Worm (Caenorhabditis elegans) whole organism, mixed stage, embryonic: ENCODE results near the gene nuo-4.

Experiments
- M03D4.4 ChIP-seq: sonication (generic microtip); optimal IDR thresholded peaks from 2 replicates; lab custom pipeline; 2017; ENCODE audit warnings: mild to moderate bottlenecking, missing genetic modification characterization, missing compliant biosample characterization
- bed-3 ChIP-seq: fragments of 200-800 bp; sonication (Bioruptor generic); optimal IDR thresholded peaks from 3 replicates; lab custom pipeline; 2018; ENCODE audit warnings: mild to moderate bottlenecking, missing genetic modification characterization, moderate library complexity, missing compliant biosample characterization
- blmp-1 ChIP-seq: fragments of 150-350 bp; optimal IDR thresholded peaks from 2 replicates; lab custom pipeline; 2014; ENCODE audit warnings: missing biosample characterization, missing genetic modification characterization
- ceh-39 ChIP-seq: fragments of 150-350 bp; optimal IDR thresholded peaks from 2 replicates; lab custom pipeline; 2014; ENCODE audit warnings: missing biosample characterization, missing genetic modification characterization
- ceh-43 ChIP-seq: fragments of 200-800 bp; sonication (Bioruptor generic); optimal IDR thresholded peaks from 2 replicates; lab custom pipeline; 2018; ENCODE audit warnings: mild to moderate bottlenecking, missing genetic modification characterization, moderate library complexity, missing compliant biosample characterization
- ceh-83 ChIP-seq: fragments of 200-800 bp; sonication (Bioruptor generic); optimal IDR thresholded peaks from 2 replicates; lab custom pipeline; 2018; ENCODE audit warnings: mild to moderate bottlenecking, missing genetic modification characterization, missing compliant biosample characterization
- ces-1 ChIP-seq: fragments of 150-350 bp; optimal IDR thresholded peaks from 2 replicates; lab custom pipeline; 2014; ENCODE audit warnings: missing biosample characterization, missing genetic modification reagents, missing genetic modification characterization
- cnd-1 ChIP-seq: fragments of 200-800 bp; sonication (Bioruptor generic); optimal IDR thresholded peaks from 2 replicates; lab custom pipeline; 2018; ENCODE audit warnings: mild to moderate bottlenecking, missing genetic modification characterization, missing compliant biosample characterization
- drap-1 ChIP-seq: fragments of 200-800 bp; sonication (Bioruptor generic); optimal IDR thresholded peaks from 3 replicates; lab custom pipeline; 2018; ENCODE audit warnings: mild to moderate bottlenecking, missing genetic modification characterization, missing compliant biosample characterization
- elt-1 ChIP-seq: sonication (generic microtip); optimal IDR thresholded peaks from 2 replicates; lab custom pipeline; 2017; ENCODE audit warnings: missing genetic modification characterization, mild to moderate bottlenecking, missing compliant biosample characterization, antibody characterized with exemption, moderate library complexity, borderline replicate concordance; ENCODE audit not compliant: insufficient read depth
- elt-3 ChIP-seq: fragments of 150-350 bp; optimal IDR thresholded peaks from 2 replicates; lab custom pipeline; 2014; ENCODE audit warnings: missing biosample characterization, missing genetic modification characterization
- flh-1 ChIP-seq: fragments of 200-800 bp; sonication (Bioruptor generic); optimal IDR thresholded peaks from 2 replicates; lab custom pipeline; 2018; ENCODE audit warnings: mild to moderate bottlenecking, missing genetic modification characterization, moderate library complexity, missing compliant biosample characterization
- ham-2 ChIP-seq: fragments of 200-800 bp; sonication (Bioruptor generic); optimal IDR thresholded peaks from 2 replicates; lab custom pipeline; 2018; ENCODE audit warnings: mild to moderate bottlenecking, missing genetic modification characterization, missing compliant biosample characterization
- hlh-1 ChIP-seq: fragments of 150-350 bp; optimal IDR thresholded peaks from 2 replicates; lab custom pipeline; 2014; ENCODE audit warnings: missing biosample characterization, missing genetic modification reagents, missing genetic modification characterization
- lin-13 ChIP-seq: fragments of 150-350 bp; optimal IDR thresholded peaks from 2 replicates; lab custom pipeline; 2014; ENCODE audit warnings: missing biosample characterization, missing genetic modification characterization
- lin-32 ChIP-seq: fragments of 200-800 bp; sonication (Bioruptor generic); optimal IDR thresholded peaks from 2 replicates; lab custom pipeline; 2018; ENCODE audit warnings: mild to moderate bottlenecking, missing genetic modification characterization, missing compliant biosample characterization
- lsy-2 ChIP-seq: fragments of 150-350 bp; optimal IDR thresholded peaks from 2 replicates; lab custom pipeline; 2014; ENCODE audit warnings: missing biosample characterization, missing genetic modification characterization
- mab-5 ChIP-seq: fragments of 150-350 bp; optimal IDR thresholded peaks from 2 replicates; lab custom pipeline; 2014; ENCODE audit warnings: missing biosample characterization, missing genetic modification characterization
- mep-1 ChIP-seq: fragments of 150-350 bp; optimal IDR thresholded peaks from 2 replicates; lab custom pipeline; 2017; ENCODE audit warnings: missing biosample characterization, missing genetic modification reagents, missing genetic modification characterization, inconsistent platforms
- mls-2 ChIP-seq: sonication (generic microtip); optimal IDR thresholded peaks from 2 replicates; lab custom pipeline; 2016; ENCODE audit warnings: mild to moderate bottlenecking, missing genetic modification characterization, moderate library complexity, missing compliant biosample characterization
- nhr-12 ChIP-seq: fragments of 150-350 bp; optimal IDR thresholded peaks from 2 replicates; lab custom pipeline; 2014; ENCODE audit warnings: missing biosample characterization, missing genetic modification characterization
- nhr-2 ChIP-seq: fragments of 150-350 bp; optimal IDR thresholded peaks from 2 replicates; lab custom pipeline; 2014; ENCODE audit warnings: missing biosample characterization, missing genetic modification characterization
- nhr-237 ChIP-seq: fragments of 150-350 bp; optimal IDR thresholded peaks from 2 replicates; lab custom pipeline; 2014; ENCODE audit warnings: missing biosample characterization, missing genetic modification characterization
- nhr-28 ChIP-seq: fragments of 150-350 bp; optimal IDR thresholded peaks from 2 replicates; lab custom pipeline; 2014; ENCODE audit warnings: missing biosample characterization, missing genetic modification characterization
- nhr-76 ChIP-seq: sonication (generic microtip); optimal IDR thresholded peaks from 2 replicates; lab custom pipeline; 2017; ENCODE audit warnings: missing biosample characterization, missing genetic modification characterization
- pha-4 ChIP-seq: fragments of 150-350 bp; optimal IDR thresholded peaks from 2 replicates; lab custom pipeline; 2018; ENCODE audit warnings: missing biosample characterization, missing genetic modification reagents, missing genetic modification characterization
- sem-2 ChIP-seq: fragments of 200-800 bp; sonication (Bioruptor generic); optimal IDR thresholded peaks from 2 replicates; lab custom pipeline; 2018; ENCODE audit warnings: mild to moderate bottlenecking, missing genetic modification characterization, missing compliant biosample characterization
- snpc-4 ChIP-seq: fragments of 150-350 bp; optimal IDR thresholded peaks from 2 replicates; lab custom pipeline; 2014; ENCODE audit warnings: missing biosample characterization, missing genetic modification characterization
- sptf-1 ChIP-seq: sonication (generic microtip); optimal IDR thresholded peaks from 2 replicates; lab custom pipeline; 2017; ENCODE audit warnings: mild to moderate bottlenecking, missing genetic modification characterization, moderate library complexity, missing compliant biosample characterization
- tbx-8 ChIP-seq: fragments of 200-800 bp; sonication (Bioruptor generic); optimal IDR thresholded peaks from 2 replicates; lab custom pipeline; 2018; ENCODE audit warnings: mild to moderate bottlenecking, missing genetic modification characterization, moderate library complexity, missing compliant biosample characterization
- unc-120 ChIP-seq: sonication (generic microtip); optimal IDR thresholded peaks from 2 replicates; lab custom pipeline; 2017; ENCODE audit warnings: missing genetic modification characterization, missing compliant biosample characterization; ENCODE audit not compliant: poor library complexity, severe bottlenecking
- unc-39 ChIP-seq: fragments of 150-350 bp; optimal IDR thresholded peaks from 2 replicates; lab custom pipeline; 2014; ENCODE audit warnings: missing biosample characterization, missing genetic modification characterization
- unc-62 ChIP-seq: fragments of 150-350 bp; optimal IDR thresholded peaks from 2 replicates; lab custom pipeline; 2014; ENCODE audit warnings: missing biosample characterization, missing genetic modification reagents, missing genetic modification characterization
- zip-8 ChIP-seq: fragments of 150-350 bp; optimal IDR thresholded peaks from 2 replicates; lab custom pipeline; 2014; ENCODE audit warnings: missing biosample characterization, missing genetic modification characterization
- ztf-11 ChIP-seq: fragments of 150-350 bp; optimal IDR thresholded peaks from 2 replicates; lab custom pipeline; 2014; ENCODE audit warnings: missing biosample characterization, missing genetic modification characterization

Gene nuo-4

ce11 chrIII:7166664-7167567 lies 8.3 kb upstream of the nuo-4 start:
- peak; percentile 6 for TF ChIP-seq nhr-237
- TF ChIP-seq drap-1 (GFP tag; lab: Kevin White, UChicago) = peak; percentile 11
- no peak for TF ChIP-seq nhr-28 (tag; lab: Kevin White, UChicago)
- no peak for TF ChIP-seq tbx-8

- TF ChIP-seq lin-32 (no peak), ces-1 (GFP tag; lab: Kevin White, UChicago) (peak; percentile 10)
Measured at ce11 chrIII:7165816-7166229, 7.2 kb upstream of the nuo-4 start.

- TF ChIP-seq M03D4.4 (tag; lab: Kevin White, UChicago) (no peak), pha-4 (no peak), nhr-76 (no peak), flh-1 (no peak), mab-5 (tag; lab: Kevin White, UChicago) (no peak), sem-2 (no peak), nhr-28 (tag; lab: Kevin White, UChicago) (no peak), ham-2 (GFP tag; lab: Kevin White, UChicago) (no peak), elt-1 (tag; lab: Kevin White, UChicago) (no peak), zip-8 (tag; lab: Kevin White, UChicago) (no peak), lin-13 (tag; lab: Kevin White, UChicago) (no peak), bed-3 (GFP tag; lab: Kevin White, UChicago) (no peak), lin-32 (no peak)
Measured at ce11 chrIII:7165276-7165675, 6.7 kb upstream of the nuo-4 start.

- TF ChIP-seq ztf-11 (tag; lab: Kevin White, UChicago) = no peak
- TF ChIP-seq lin-32 = no peak
- peak; percentile 70 for TF ChIP-seq unc-62 (GFP tag; lab: Kevin White, UChicago)
- no peak for TF ChIP-seq elt-1 (tag; lab: Kevin White, UChicago)
- no peak for TF ChIP-seq ham-2 (GFP tag; lab: Kevin White, UChicago)
- TF ChIP-seq mab-5 (tag; lab: Kevin White, UChicago) = no peak
- TF ChIP-seq lin-13 (tag; lab: Kevin White, UChicago) = peak; percentile 96
- TF ChIP-seq lsy-2 (tag; lab: Kevin White, UChicago) = peak; percentile 89
- peak; percentile 78 for TF ChIP-seq sptf-1 (tag; lab: Kevin White, UChicago)
- TF ChIP-seq unc-120 (tag; lab: Kevin White, UChicago) = peak; percentile 53
- TF ChIP-seq nhr-12 (tag; lab: Kevin White, UChicago) = no peak
- no peak for TF ChIP-seq snpc-4
- TF ChIP-seq zip-8 (tag; lab: Kevin White, UChicago) = no peak
- peak; percentile 42 for TF ChIP-seq nhr-2 (tag; lab: Kevin White, UChicago)
- no peak for TF ChIP-seq cnd-1
- no peak for TF ChIP-seq nhr-76
- no peak for TF ChIP-seq ceh-83 (GFP tag; lab: Kevin White, UChicago)
- TF ChIP-seq pha-4 = peak; percentile 85
- TF ChIP-seq sem-2 = no peak
- TF ChIP-seq nhr-237 = peak; percentile 88
- peak; percentile 87 for TF ChIP-seq ceh-39 (tag; lab: Kevin White, UChicago)
- no peak for TF ChIP-seq unc-39 (tag; lab: Kevin White, UChicago)
- no peak for TF ChIP-seq flh-1
- TF ChIP-seq ces-1 (GFP tag; lab: Kevin White, UChicago) = peak; percentile 80
- TF ChIP-seq hlh-1 (tag; lab: Kevin White, UChicago) = peak; percentile 69
- peak; percentile 98 for TF ChIP-seq mep-1 (tag; lab: Kevin White, UChicago)
- no peak for TF ChIP-seq blmp-1 (tag; lab: Kevin White, UChicago)
- TF ChIP-seq tbx-8 = no peak
- no peak for TF ChIP-seq elt-3 (tag; lab: Kevin White, UChicago)
- TF ChIP-seq mls-2 (tag; lab: Kevin White, UChicago) = peak; percentile 9
- peak; percentile 3 for TF ChIP-seq ceh-43 (GFP tag; lab: Kevin White, UChicago)
- TF ChIP-seq nhr-28 (tag; lab: Kevin White, UChicago) = no peak
- no peak for TF ChIP-seq bed-3 (GFP tag; lab: Kevin White, UChicago)
- TF ChIP-seq drap-1 (GFP tag; lab: Kevin White, UChicago) = peak; percentile 42
- no peak for TF ChIP-seq M03D4.4 (tag; lab: Kevin White, UChicago)
- TF ChIP-seq, all 35 proteins: peak for 15
Measured at ce11 chrIII:7162065-7162762, 3.6 kb upstream of the nuo-4 start, which contains the start of the genes syf-2 and K04G7.1. Gene syf-2, minus strand, starts transcription at chrIII:7162115. Gene K04G7.1, plus strand, starts transcription at chrIII:7162712.
